Worm (Caenorhabditis elegans): ENCODE measurements around the gene abhd-5.1.
A peak's percentile ranks its signal among the peaks of the same experiment; 100 is the strongest.

Gene abhd-5.1

ce11 chrV:4860525-4860924 lies 13.1 kb downstream of the abhd-5.1 start:
- peak; percentile 7 for TF ChIP-seq nhr-25 (tag; optimal IDR thresholded peaks at IDR 0.05)
- TF ChIP-seq nhr-12 (tag; optimal IDR thresholded peaks at IDR 0.05), result no peak
- TF ChIP-seq ztf-4 (tag; optimal IDR thresholded peaks at IDR 0.05), result no peak
- TF ChIP-seq hmg-11 (tag; optimal IDR thresholded peaks at IDR 0.05), result peak; percentile 30
- peak; percentile 1 for TF ChIP-seq nhr-23 (tag; optimal IDR thresholded peaks at IDR 0.05)
- TF ChIP-seq nfya-1 (tag; optimal IDR thresholded peaks at IDR 0.05; ENCODE audit: insufficient read depth), result peak; percentile 53

ce11 chrV:4862737-4863136 lies 15.3 kb downstream of the abhd-5.1 start, which contains the start of gene C37H5.13:
Gene C37H5.13, minus strand, starts transcription at chrV:4862965.
- TF ChIP-seq hmg-11 (tag; optimal IDR thresholded peaks at IDR 0.05) (peak; percentile 69), egl-5 (tag; optimal IDR thresholded peaks at IDR 0.05) (no peak), nhr-237 (tag; optimal IDR thresholded peaks at IDR 0.05) (no peak), ztf-4 (tag; optimal IDR thresholded peaks at IDR 0.05) (no peak), skn-1 (tag; optimal IDR thresholded peaks at IDR 0.05) (peak; percentile 4), ama-1 (optimal IDR thresholded peaks at IDR 0.05) (no peak), fkh-2 (tag; optimal IDR thresholded peaks at IDR 0.05) (no peak), daf-12 (tag; optimal IDR thresholded peaks at IDR 0.05) (no peak), nhr-23 (tag; optimal IDR thresholded peaks at IDR 0.05) (no peak), fos-1 (tag; optimal IDR thresholded peaks at IDR 0.05) (no peak), fkh-10 (GFP tag; optimal IDR thresholded peaks at IDR 0.05) (no peak), mdl-1 (tag; optimal IDR thresholded peaks at IDR 0.05) (no peak), nhr-43 (tag; optimal IDR thresholded peaks at IDR 0.05; ENCODE audit: poor library complexity, severe bottlenecking) (no peak), snpc-4 (tag; optimal IDR thresholded peaks at IDR 0.05) (no peak), eor-1 (tag; optimal IDR thresholded peaks at IDR 0.05) (no peak), ceh-9 (tag; optimal IDR thresholded peaks at IDR 0.05) (no peak), pqm-1 (tag; optimal IDR thresholded peaks at IDR 0.05) (peak; percentile 24), lsy-12 (tag; optimal IDR thresholded peaks at IDR 0.05) (no peak), mml-1 (tag; optimal IDR thresholded peaks at IDR 0.05) (no peak), ztf-11 (tag; optimal IDR thresholded peaks at IDR 0.05) (no peak), R02D3.7 (tag; optimal IDR thresholded peaks at IDR 0.05) (no peak), ceh-82 (tag; optimal IDR thresholded peaks at IDR 0.05) (no peak), lin-39 (tag; optimal IDR thresholded peaks at IDR 0.05) (no peak), sea-2 (GFP tag; optimal IDR thresholded peaks at IDR 0.05) (no peak), pha-4 (tag; optimal IDR thresholded peaks at IDR 0.05) (peak; percentile 74), nfya-1 (tag; optimal IDR thresholded peaks at IDR 0.05; ENCODE audit: insufficient read depth) (peak; percentile 27), nhr-77 (tag; optimal IDR thresholded peaks at IDR 0.05) (no peak)

ce11 chrV:4864330-4864729 lies 16.9 kb downstream of the abhd-5.1 start:
- TF ChIP-seq ama-1 (optimal IDR thresholded peaks at IDR 0.05), result no peak
- no peak for TF ChIP-seq unc-39 (tag; optimal IDR thresholded peaks at IDR 0.05)
- no peak for TF ChIP-seq fos-1 (tag; optimal IDR thresholded peaks at IDR 0.05)
- TF ChIP-seq mml-1 (tag; optimal IDR thresholded peaks at IDR 0.05), result no peak
- no peak for TF ChIP-seq egl-5 (tag; optimal IDR thresholded peaks at IDR 0.05)
- no peak for TF ChIP-seq snpc-4 (tag; optimal IDR thresholded peaks at IDR 0.05)
- no peak for TF ChIP-seq fkh-10 (GFP tag; optimal IDR thresholded peaks at IDR 0.05)
- TF ChIP-seq nhr-67 (tag; optimal IDR thresholded peaks at IDR 0.05), result no peak

ce11 chrV:4865364-4865763 lies 17.9 kb downstream of the abhd-5.1 start, which contains the start of gene srd-32:
Gene srd-32, plus strand, starts transcription at chrV:4865664.
- TF ChIP-seq sea-2 (GFP tag; optimal IDR thresholded peaks at IDR 0.05) (no peak), elt-1 (tag; optimal IDR thresholded peaks at IDR 0.05) (no peak), nhr-77 (tag; optimal IDR thresholded peaks at IDR 0.05) (no peak), ZK546.5 (tag; optimal IDR thresholded peaks at IDR 0.05) (no peak), egl-5 (tag; optimal IDR thresholded peaks at IDR 0.05) (no peak), nhr-43 (tag; optimal IDR thresholded peaks at IDR 0.05; ENCODE audit: poor library complexity, severe bottlenecking) (no peak), R02D3.7 (tag; optimal IDR thresholded peaks at IDR 0.05) (no peak), jun-1 (tag; optimal IDR thresholded peaks at IDR 0.05) (no peak), unc-39 (tag; optimal IDR thresholded peaks at IDR 0.05) (no peak), nhr-28 (tag; optimal IDR thresholded peaks at IDR 0.05) (no peak), daf-12 (tag; optimal IDR thresholded peaks at IDR 0.05) (no peak), nhr-67 (tag; optimal IDR thresholded peaks at IDR 0.05) (no peak), ztf-4 (tag; optimal IDR thresholded peaks at IDR 0.05) (no peak), hmg-11 (tag; optimal IDR thresholded peaks at IDR 0.05) (no peak)

- no peak for TF ChIP-seq lsy-12 (tag; optimal IDR thresholded peaks at IDR 0.05)
- no peak for TF ChIP-seq unc-39 (tag; optimal IDR thresholded peaks at IDR 0.05)
- no peak for TF ChIP-seq nhr-12 (tag; optimal IDR thresholded peaks at IDR 0.05)
- no peak for TF ChIP-seq nhr-67 (tag; optimal IDR thresholded peaks at IDR 0.05)
- no peak for TF ChIP-seq mdl-1 (tag; optimal IDR thresholded peaks at IDR 0.05)
- no peak for TF ChIP-seq pha-4 (tag; optimal IDR thresholded peaks at IDR 0.05)
- TF ChIP-seq nhr-25 (tag; optimal IDR thresholded peaks at IDR 0.05), result no peak
- no peak for TF ChIP-seq elt-1 (tag; optimal IDR thresholded peaks at IDR 0.05)
- TF ChIP-seq nhr-76 (tag; optimal IDR thresholded peaks at IDR 0.05), result no peak
- no peak for TF ChIP-seq zag-1 (tag; optimal IDR thresholded peaks at IDR 0.05)
- TF ChIP-seq ztf-11 (tag; optimal IDR thresholded peaks at IDR 0.05), result no peak
- TF ChIP-seq fos-1 (tag; optimal IDR thresholded peaks at IDR 0.05), result no peak
Observed at ce11 chrV:4867535-4867934, 20.1 kb downstream of the abhd-5.1 start.

All from whole organism, L3 larva.